Fruit fly (Drosophila melanogaster) whole organism: ENCODE measurements around the gene Dpy-30L1.

Source experiments
- CG8478 ChIP-seq: fragments of >200 bp; optimal IDR thresholded peaks from 2 replicates; lab custom pipeline; 2018; ENCODE audit warnings: inconsistent platforms
- EcR ChIP-seq, 2 experiments: fragments of >200 bp; optimal IDR thresholded peaks; 2 replicates each; lab custom pipeline; 2017; ENCODE audit warnings: missing biosample characterization in 2 of 2, missing genetic modification characterization in 2 of 2, missing genetic modification reagents in 2 of 2
- psq ChIP-seq: fragments of >200 bp; optimal IDR thresholded peaks from 2 replicates; lab custom pipeline; 2017

DNA sequence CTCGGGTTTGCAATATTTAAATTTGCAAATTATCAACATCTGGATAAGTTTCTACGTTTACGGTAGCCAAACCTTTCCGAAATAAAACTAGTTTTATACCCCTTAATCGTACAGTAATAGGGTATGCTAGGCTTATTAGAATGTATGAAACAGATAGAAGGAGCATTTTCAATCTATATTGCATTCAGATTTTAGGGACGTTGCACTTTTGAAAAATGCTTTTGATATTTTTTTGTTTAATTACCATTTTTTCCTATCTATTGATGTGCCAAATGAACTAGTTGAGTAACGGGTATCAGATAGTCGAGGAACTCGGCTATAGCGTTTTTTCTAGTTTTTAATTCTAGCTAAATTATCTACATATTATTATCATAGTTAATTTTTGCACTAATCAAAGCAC lies 49.5 kb upstream of the Dpy-30L1 start:
- TF ChIP-seq psq (lab: Kevin White, UChicago) (no peak), EcR (GFP tag; optimal IDR thresholded peaks at IDR 0.05; lab: Kevin White, UChicago) (no peak), CG8478 (lab: Kevin White, UChicago) (no peak)
